Worm (Caenorhabditis elegans) whole organism, L2 larva: ENCODE results near the gene H03E18.2.

Experiments used
- C34F6.9 ChIP-seq: fragments of 150-350 bp; optimal IDR thresholded peaks from 2 replicates; lab custom pipeline; 2014; ENCODE audit warnings: missing biosample characterization, missing genetic modification characterization
- F13H6.1 ChIP-seq: sonication (generic microtip); optimal IDR thresholded peaks from 2 replicates; lab custom pipeline; 2016; ENCODE audit warnings: missing genetic modification characterization, missing compliant biosample characterization
- ZK546.5 ChIP-seq: sonication (generic microtip); optimal IDR thresholded peaks from 2 replicates; lab custom pipeline; 2017; ENCODE audit warnings: missing biosample characterization, missing genetic modification characterization
- ama-1 ChIP-seq: fragments of 150-350 bp; optimal IDR thresholded peaks from 2 replicates; lab custom pipeline; 2018; ENCODE audit warnings: inconsistent platforms
- ceh-16 ChIP-seq: fragments of 150-350 bp; optimal IDR thresholded peaks from 2 replicates; lab custom pipeline; 2014; ENCODE audit warnings: missing biosample characterization, missing genetic modification characterization
- nhr-237 ChIP-seq: fragments of 150-350 bp; optimal IDR thresholded peaks from 2 replicates; lab custom pipeline; 2014; ENCODE audit warnings: missing biosample characterization, missing genetic modification characterization
- zag-1 ChIP-seq: fragments of 150-350 bp; optimal IDR thresholded peaks from 2 replicates; lab custom pipeline; 2014; ENCODE audit warnings: missing biosample characterization, missing genetic modification characterization
- ztf-11 ChIP-seq: sonication (generic microtip); optimal IDR thresholded peaks from 2 replicates; lab custom pipeline; 2017; ENCODE audit warnings: missing biosample characterization, missing genetic modification characterization

ce11 chrX:8562586-8562985, 42.3 kb upstream of the H03E18.2 start:
- TF ChIP-seq C34F6.9 (tag; lab: Kevin White, UChicago), result no peak
- no peak for TF ChIP-seq ztf-11 (tag; lab: Kevin White, UChicago)
- TF ChIP-seq zag-1 (tag; lab: Kevin White, UChicago), result no peak
- TF ChIP-seq F13H6.1, result no peak
- no peak for TF ChIP-seq ama-1 (lab: Kevin White, UChicago)
- no peak for TF ChIP-seq nhr-237
- no peak for TF ChIP-seq ZK546.5
- TF ChIP-seq ceh-16 (tag; lab: Kevin White, UChicago), result no peak
